Worm (Caenorhabditis elegans): ENCODE results near the gene F08G12.1.
A peak's percentile ranks its signal among the peaks of the same experiment; 100 is the strongest.

The F08G12.1 gene

DNA sequence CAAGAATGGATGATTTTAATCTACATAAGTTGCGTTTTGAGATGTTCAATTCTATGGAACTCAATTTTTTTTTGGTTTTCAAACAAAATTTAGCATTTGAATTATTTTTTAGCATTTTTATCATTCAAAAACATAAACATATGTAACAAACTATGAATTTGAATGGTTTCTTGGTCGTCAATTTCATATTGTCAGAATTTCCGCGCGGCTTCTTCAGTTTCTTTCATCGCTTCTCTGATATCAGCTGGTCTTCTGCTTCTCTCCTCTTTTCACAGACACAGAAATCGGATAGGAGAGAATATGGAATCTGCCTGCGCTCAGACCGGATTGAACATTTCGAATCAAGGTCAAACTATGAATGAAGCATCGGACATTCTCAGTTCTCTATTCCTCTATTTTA is 39.0 kb downstream of the F08G12.1 start, which contains the start of gene C03A3.9:
Gene C03A3.9, plus strand, starts transcription at position 301 of the 400 bp plus-strand sequence.
- TF ChIP-seq T20F7.1 (GFP tag; optimal IDR thresholded peaks at IDR 0.05) (no peak), tra-1 (GFP tag; IDR thresholded peaks at IDR 0.05) (no peak), sdz-12 (GFP tag; optimal IDR thresholded peaks at IDR 0.05) (no peak), arid-1 (GFP tag; conservative IDR thresholded peaks at IDR 0.05) (no peak), F44E2.7 (GFP tag; IDR thresholded peaks at IDR 0.05) (no peak), nhr-77 (tag; optimal IDR thresholded peaks at IDR 0.05) (no peak), egl-43 (GFP tag; IDR thresholded peaks at IDR 0.05) (no peak), dve-1 (tag; optimal IDR thresholded peaks at IDR 0.05; ENCODE audit: insufficient read depth) (no peak)

DNA sequence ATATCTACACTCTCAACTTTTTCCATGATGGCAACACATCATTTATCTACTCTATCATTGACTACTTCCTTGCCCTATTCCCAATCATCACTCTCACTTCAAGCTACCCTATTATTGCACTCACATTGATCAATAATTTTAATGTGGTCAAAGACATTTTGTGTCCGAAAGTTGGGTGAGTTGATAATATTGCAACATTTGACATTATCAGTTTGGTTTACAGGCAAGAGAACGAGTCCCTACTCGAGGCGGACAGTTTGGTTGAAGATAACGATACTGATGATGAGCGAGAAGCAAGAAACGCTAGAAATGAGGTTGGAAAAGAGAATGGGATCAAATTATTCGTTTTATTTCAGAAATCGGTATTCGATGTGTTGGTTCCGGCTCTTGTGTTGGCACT is 41.0 kb downstream of the F08G12.1 start:
- TF ChIP-seq ama-1 (optimal IDR thresholded peaks at IDR 0.05) (no peak), dve-1 (tag; optimal IDR thresholded peaks at IDR 0.05; ENCODE audit: insufficient read depth) (peak; percentile 55), duxl-1 (tag; optimal IDR thresholded peaks at IDR 0.05; ENCODE audit: poor library complexity) (no peak), nhr-28 (tag; optimal IDR thresholded peaks at IDR 0.05) (peak; percentile 75), pqm-1 (tag; optimal IDR thresholded peaks at IDR 0.05) (peak; percentile 83), mxl-3 (GFP tag; optimal IDR thresholded peaks at IDR 0.05) (peak; percentile 60), dmd-6 (GFP tag; IDR thresholded peaks at IDR 0.05) (peak; percentile 78), skn-1 (tag; optimal IDR thresholded peaks at IDR 0.05) (no peak), nhr-77 (tag; optimal IDR thresholded peaks at IDR 0.05) (peak; percentile 27), hlh-11 (tag; optimal IDR thresholded peaks at IDR 0.05) (peak; percentile 69), daf-16 (GFP tag; optimal IDR thresholded peaks at IDR 0.05) (no peak), daf-16 (tag; optimal IDR thresholded peaks at IDR 0.05) (peak; percentile 95), F49E8.2 (tag; optimal IDR thresholded peaks at IDR 0.05; ENCODE audit: borderline replicate concordance) (no peak), madf-5 (GFP tag; IDR thresholded peaks at IDR 0.05) (no peak), ceh-82 (tag; optimal IDR thresholded peaks at IDR 0.05) (no peak), php-3 (GFP tag; IDR thresholded peaks at IDR 0.05) (peak; percentile 48; the same call in 1 of the 2 replicates)

DNA sequence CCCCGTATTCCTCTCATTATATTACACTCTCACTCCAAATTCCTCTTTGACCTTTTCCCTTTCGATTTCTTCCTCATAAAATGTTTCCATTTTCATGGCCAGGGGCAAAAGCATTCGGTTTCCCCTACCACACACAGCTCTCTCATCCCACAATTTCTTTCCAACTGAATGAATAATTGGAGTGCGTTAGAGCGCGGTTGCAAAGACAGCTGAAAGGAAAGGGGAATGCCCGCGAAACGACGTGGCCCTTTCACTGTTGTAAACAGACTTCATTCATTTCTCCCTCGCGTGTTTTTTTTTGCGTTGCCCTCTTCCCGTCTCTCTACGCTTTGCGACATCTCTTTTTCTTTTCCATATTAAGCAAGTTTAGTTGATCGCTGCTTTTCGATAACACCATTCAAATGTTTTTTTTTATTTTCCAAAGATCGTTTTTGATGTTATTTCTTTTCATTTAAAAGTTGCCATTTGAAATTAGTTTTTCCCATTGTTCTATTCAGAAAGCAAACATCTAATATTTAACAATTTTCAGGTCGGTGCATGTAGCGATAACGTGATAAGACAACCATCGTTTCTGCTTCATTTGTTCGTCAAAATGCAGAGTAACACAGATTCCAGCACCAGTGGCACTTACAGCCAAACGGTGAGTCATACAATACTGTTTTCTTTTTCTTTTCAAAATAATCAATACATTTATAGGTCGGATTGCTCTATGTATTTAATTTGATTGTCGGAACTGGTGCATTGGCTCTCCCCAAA is 43.2 kb downstream of the F08G12.1 start, which contains the start of gene C03A3.2:
Gene C03A3.2, plus strand, starts transcription at position 530 of the 756 bp plus-strand sequence.
- peak; percentile 20 for TF ChIP-seq F37D6.2 (tag; optimal IDR thresholded peaks at IDR 0.05)
- TF ChIP-seq unc-62 (GFP tag; optimal IDR thresholded peaks at IDR 0.05 in 1 of 2), result no peak
- TF ChIP-seq unc-62 (tag; optimal IDR thresholded peaks at IDR 0.05), result no peak
- TF ChIP-seq snpc-4 (tag; optimal IDR thresholded peaks at IDR 0.05), result no peak
- no peak for TF ChIP-seq daf-8 (GFP tag; IDR thresholded peaks at IDR 0.05)
- TF ChIP-seq T20F7.1 (GFP tag; optimal IDR thresholded peaks at IDR 0.05), result no peak
- peak; percentile 5 for TF ChIP-seq nhr-77 (tag; optimal IDR thresholded peaks at IDR 0.05)
- peak; percentile 83 for TF ChIP-seq mep-1 (tag; optimal IDR thresholded peaks at IDR 0.05)
- no peak for TF ChIP-seq spr-3 (GFP tag; optimal IDR thresholded peaks at IDR 0.05)
- TF ChIP-seq php-3 (GFP tag; IDR thresholded peaks at IDR 0.05), result no peak
- peak; percentile 38 to 75 for TF ChIP-seq lsy-2 (tag; optimal IDR thresholded peaks at IDR 0.05)
- no peak for TF ChIP-seq pha-4 (GFP tag; IDR thresholded peaks at IDR 0.05)
- no peak for TF ChIP-seq pha-4 (tag; optimal IDR thresholded peaks at IDR 0.05)
- TF ChIP-seq nhr-42 (GFP tag; IDR thresholded peaks at IDR 0.05), result no peak
- peak; percentile 58 for TF ChIP-seq hlh-30 (tag; optimal IDR thresholded peaks at IDR 0.05; ENCODE audit: insufficient read depth)
- TF ChIP-seq ZK546.5 (tag; optimal IDR thresholded peaks at IDR 0.05), result no peak
- no peak for TF ChIP-seq unc-39 (tag; optimal IDR thresholded peaks at IDR 0.05)
- no peak for TF ChIP-seq ZK337.2 (GFP tag; IDR thresholded peaks at IDR 0.05)
- peak; percentile 40 for TF ChIP-seq nhr-25 (tag; optimal IDR thresholded peaks at IDR 0.05; ENCODE audit: borderline replicate concordance, insufficient read depth)
- 0 out of 2 replicates have a peak, but pooled peaks have one; percentile 6 for TF ChIP-seq madf-9 (GFP tag; conservative IDR thresholded peaks at IDR 0.05)
- peak; percentile 83 for TF ChIP-seq rbr-2 (tag; optimal IDR thresholded peaks at IDR 0.05)
- peak; percentile 70 for TF ChIP-seq fkh-10 (GFP tag; optimal IDR thresholded peaks at IDR 0.05)
- TF ChIP-seq F26F4.8 (GFP tag; conservative IDR thresholded peaks at IDR 0.05), result no peak
- 0 out of 2 replicates have a peak, but pooled peaks have one; percentile 26 for TF ChIP-seq vab-7 (GFP tag; IDR thresholded peaks at IDR 0.05)
- TF ChIP-seq sdz-12 (GFP tag; optimal IDR thresholded peaks at IDR 0.05), result no peak
- no peak for TF ChIP-seq Y48G9A.11 (GFP tag; IDR thresholded peaks at IDR 0.05)
- peak; percentile 21 for TF ChIP-seq nhr-28 (tag; optimal IDR thresholded peaks at IDR 0.05)
- no peak for TF ChIP-seq mdt-29 (GFP tag; IDR thresholded peaks at IDR 0.05)
- no peak for TF ChIP-seq madf-5 (GFP tag; IDR thresholded peaks at IDR 0.05)
- no peak for TF ChIP-seq F49E8.2 (tag; optimal IDR thresholded peaks at IDR 0.05; ENCODE audit: borderline replicate concordance)
- TF ChIP-seq nhr-237 (tag; optimal IDR thresholded peaks at IDR 0.05), result no peak

All from whole organism, L4 larva.